Worm (Caenorhabditis elegans) whole organism, young adult: ENCODE results near the gene smg-4.

Experiments
- B0035.1 ChIP-seq: sonication (generic microtip); optimal IDR thresholded peaks from 2 replicates; lab custom pipeline; 2016; ENCODE audit warnings: missing genetic modification characterization, mild to moderate bottlenecking, missing compliant biosample characterization, missing genotype, missing genetic modification reagents
- C06A6.2 ChIP-seq: fragments of 200-800 bp; sonication (Bioruptor generic); conservative IDR thresholded peaks from 2 replicates; pipeline ENCODE4 v1.3.6; 2022; ENCODE audit warnings: missing genetic modification characterization, missing compliant biosample characterization
- C17E4.6 ChIP-seq: fragments of 200-800 bp; sonication (Bioruptor generic); IDR thresholded peaks from 2 replicates; pipeline ENCODE4 v1.3.6; 2022; ENCODE audit warnings: missing genetic modification reagents, missing genetic modification characterization, missing compliant biosample characterization
- D2030.7 ChIP-seq: fragments of 200-800 bp; sonication (Bioruptor generic); IDR thresholded peaks from 2 replicates; pipeline ENCODE4 v1.3.6; 2022; ENCODE audit warnings: missing genetic modification reagents, missing genetic modification characterization, missing compliant biosample characterization
- F37B4.10 ChIP-seq: fragments of 200-800 bp; sonication (Bioruptor generic); IDR thresholded peaks from 2 replicates; pipeline ENCODE4 v1.3.6; 2022; ENCODE audit warnings: missing genetic modification characterization, missing compliant biosample characterization
- F52B5.7 ChIP-seq: sonication (generic microtip); optimal IDR thresholded peaks from 2 replicates; lab custom pipeline; 2016; ENCODE audit warnings: mild to moderate bottlenecking, missing genetic modification characterization, missing compliant biosample characterization
- F55B11.4 ChIP-seq: sonication (generic microtip); optimal IDR thresholded peaks from 2 replicates; lab custom pipeline; 2016; ENCODE audit warnings: missing compliant biosample characterization, missing genetic modification characterization, borderline replicate concordance; ENCODE audit not compliant: insufficient read depth
- F57A8.1 ChIP-seq: fragments of 200-800 bp; sonication (Bioruptor generic); optimal IDR thresholded peaks from 2 replicates; lab custom pipeline; 2018; ENCODE audit warnings: mild to moderate bottlenecking, missing genetic modification characterization, moderate library complexity, missing compliant biosample characterization
- F57C9.4 ChIP-seq: sonication (generic microtip); optimal IDR thresholded peaks from 2 replicates; lab custom pipeline; 2017; ENCODE audit warnings: mild to moderate bottlenecking, missing genetic modification characterization, missing compliant biosample characterization
- T26A5.8 ChIP-seq: sonication (generic microtip); optimal IDR thresholded peaks from 2 replicates; lab custom pipeline; 2016; ENCODE audit warnings: missing genetic modification characterization, missing compliant biosample characterization
- Y53G8AR.9 ChIP-seq: fragments of 200-800 bp; sonication (Bioruptor generic); conservative IDR thresholded peaks from 2 replicates; pipeline ENCODE4 v1.3.6; 2022; ENCODE audit warnings: missing genetic modification reagents, missing genetic modification characterization, missing compliant biosample characterization
- Y56A3A.18 ChIP-seq: fragments of 200-800 bp; sonication (Bioruptor generic); IDR thresholded peaks from 2 replicates; pipeline ENCODE4 v1.3.6; 2022; ENCODE audit warnings: missing genetic modification reagents, missing genetic modification characterization, missing compliant biosample characterization
- athp-1 ChIP-seq: sonication (generic microtip); optimal IDR thresholded peaks from 2 replicates; lab custom pipeline; 2017; ENCODE audit warnings: mild to moderate bottlenecking, missing genetic modification characterization, missing compliant biosample characterization
- attf-3 ChIP-seq: fragments of 200-800 bp; sonication (Bioruptor generic); conservative IDR thresholded peaks from 2 replicates; pipeline ENCODE4 v1.3.6; 2022; ENCODE audit warnings: missing genetic modification reagents, missing genetic modification characterization, missing compliant biosample characterization
- bed-1 ChIP-seq: fragments of 200-800 bp; sonication (Bioruptor generic); IDR thresholded peaks from 2 replicates; pipeline ENCODE4 v1.3.6; 2022; ENCODE audit warnings: missing genetic modification reagents, missing genetic modification characterization, missing compliant biosample characterization
- bed-2 ChIP-seq: fragments of 200-800 bp; sonication (Bioruptor generic); IDR thresholded peaks from 2 replicates; pipeline ENCODE4 v1.3.6; 2022; ENCODE audit warnings: missing genetic modification reagents, missing genetic modification characterization, missing compliant biosample characterization
- cebp-1 ChIP-seq, 2 experiments: fragments of 200-800 bp in 1 of 2; sonication (Bioruptor generic) in 1 of 2; sonication (generic microtip) in 1 of 2; IDR thresholded peaks in 1 of 2; optimal IDR thresholded peaks in 1 of 2; 2 replicates each; pipeline versions ENCODE4 v1.3.6 to Lab custom; 2017 to 2022; ENCODE audit warnings: missing compliant biosample characterization in 2 of 2, missing genetic modification characterization in 2 of 2, mild to moderate bottlenecking in 1 of 2, missing genetic modification reagents in 1 of 2, moderate library complexity in 1 of 2
- cebp-2 ChIP-seq: fragments of 200-800 bp; sonication (Bioruptor generic); IDR thresholded peaks from 2 replicates; pipeline ENCODE4 v1.3.6; 2022; ENCODE audit warnings: missing genetic modification characterization, missing compliant biosample characterization
- ceh-58 ChIP-seq: fragments of 200-800 bp; sonication (Bioruptor generic); IDR thresholded peaks from 2 replicates; pipeline ENCODE4 v1.3.6; 2022; ENCODE audit warnings: missing genetic modification characterization, missing compliant biosample characterization
- ceh-79 ChIP-seq: sonication (generic microtip); optimal IDR thresholded peaks from 2 replicates; lab custom pipeline; 2017; ENCODE audit warnings: mild to moderate bottlenecking, missing genetic modification characterization, missing compliant biosample characterization
- chd-7 ChIP-seq: sonication (generic microtip); optimal IDR thresholded peaks from 2 replicates; lab custom pipeline; 2016; ENCODE audit warnings: mild to moderate bottlenecking, missing genetic modification characterization, moderate library complexity, missing compliant biosample characterization
- die-1 ChIP-seq: sonication (generic microtip); optimal IDR thresholded peaks from 2 replicates; lab custom pipeline; 2016; ENCODE audit warnings: missing genotype, mild to moderate bottlenecking, missing genetic modification characterization, missing compliant biosample characterization
- dpl-1 ChIP-seq: fragments of 150-350 bp; optimal IDR thresholded peaks from 2 replicates; lab custom pipeline; 2014; ENCODE audit warnings: missing biosample characterization, missing genetic modification reagents, missing genetic modification characterization
- hlh-26 ChIP-seq: fragments of 200-800 bp; sonication (Bioruptor generic); conservative IDR thresholded peaks from 2 replicates; pipeline ENCODE4 v1.3.6; 2022; ENCODE audit warnings: missing genetic modification reagents, missing genetic modification characterization, missing compliant biosample characterization
- lag-1 ChIP-seq: fragments of 200-800 bp; sonication (Bioruptor generic); IDR thresholded peaks from 2 replicates; pipeline ENCODE4 v1.3.6; 2022; ENCODE audit warnings: missing genetic modification reagents, missing genetic modification characterization, missing compliant biosample characterization
- lin-26 ChIP-seq: fragments of 200-800 bp; sonication (Bioruptor generic); IDR thresholded peaks from 2 replicates; pipeline ENCODE4 v1.3.6; 2022; ENCODE audit warnings: missing genetic modification reagents, missing genetic modification characterization, missing compliant biosample characterization
- lin-40 ChIP-seq: sonication (generic microtip); optimal IDR thresholded peaks from 2 replicates; lab custom pipeline; 2016; ENCODE audit warnings: missing genetic modification characterization, mild to moderate bottlenecking, missing compliant biosample characterization, missing genotype, missing genetic modification reagents
- lir-1 ChIP-seq: fragments of 200-800 bp; sonication (Bioruptor generic); conservative IDR thresholded peaks from 2 replicates; pipeline ENCODE4 v1.3.6; 2022; ENCODE audit warnings: missing genetic modification reagents, missing genetic modification characterization, missing compliant biosample characterization
- madf-6 ChIP-seq: fragments of 200-800 bp; sonication (Bioruptor generic); IDR thresholded peaks from 2 replicates; pipeline ENCODE4 v1.3.6; 2022; ENCODE audit warnings: missing genetic modification reagents, missing genetic modification characterization, missing compliant biosample characterization
- mcd-1 ChIP-seq: fragments of 200-800 bp; sonication (Bioruptor generic); IDR thresholded peaks from 2 replicates; pipeline ENCODE4 v1.3.6; 2022; ENCODE audit warnings: missing genetic modification reagents, missing genetic modification characterization, missing compliant biosample characterization
- mel-28 ChIP-seq: sonication (generic microtip); optimal IDR thresholded peaks from 2 replicates; lab custom pipeline; 2016; ENCODE audit warnings: borderline replicate concordance, mild to moderate bottlenecking, missing genetic modification characterization, missing compliant biosample characterization
- mxl-1 ChIP-seq: sonication (generic microtip); optimal IDR thresholded peaks from 2 replicates; lab custom pipeline; 2016; ENCODE audit warnings: missing genetic modification characterization, missing compliant biosample characterization
- nhr-27 ChIP-seq: fragments of 200-800 bp; sonication (Bioruptor generic); optimal IDR thresholded peaks from 2 replicates; lab custom pipeline; 2018; ENCODE audit warnings: mild to moderate bottlenecking, missing genetic modification characterization, moderate library complexity, missing compliant biosample characterization
- nhr-90 ChIP-seq: sonication (generic microtip); optimal IDR thresholded peaks from 2 replicates; lab custom pipeline; 2016; ENCODE audit warnings: missing genotype, mild to moderate bottlenecking, missing genetic modification characterization, missing compliant biosample characterization
- pbrm-1 ChIP-seq: fragments of 200-800 bp; sonication (Bioruptor generic); IDR thresholded peaks from 2 replicates; pipeline ENCODE4 v1.3.6; 2022; ENCODE audit warnings: missing genetic modification reagents, missing genetic modification characterization, missing compliant biosample characterization
- sdz-38 ChIP-seq: sonication (generic microtip); optimal IDR thresholded peaks from 2 replicates; lab custom pipeline; 2016; ENCODE audit warnings: missing genotype, missing genetic modification characterization, missing compliant biosample characterization
- sea-2 ChIP-seq: fragments of 200-800 bp; sonication (Bioruptor generic); IDR thresholded peaks from 2 replicates; pipeline ENCODE4 v1.3.6; 2022; ENCODE audit warnings: missing genetic modification characterization, missing compliant biosample characterization
- snpc-3.4 ChIP-seq: sonication (generic microtip); optimal IDR thresholded peaks from 2 replicates; lab custom pipeline; 2017; ENCODE audit warnings: missing genetic modification characterization, mild to moderate bottlenecking, missing compliant biosample characterization, antibody characterized with exemption, moderate library complexity, missing genotype, missing genetic modification reagents
- snpc-4 ChIP-seq, 5 experiments: fragments of 150-350 bp in 1 of 5; sonication (generic microtip) in 4 of 5; optimal IDR thresholded peaks; 2 replicates each; lab custom pipeline; 2014 to 2018; ENCODE audit warnings: missing genetic modification characterization in 5 of 5, missing biosample characterization in 3 of 5, antibody characterized with exemption in 2 of 5, mild to moderate bottlenecking in 2 of 5, missing compliant biosample characterization in 2 of 5, missing genotype in 2 of 5, moderate library complexity in 2 of 5, missing genetic modification reagents in 1 of 5
- unc-130 ChIP-seq: sonication (generic microtip); optimal IDR thresholded peaks from 2 replicates; lab custom pipeline; 2016; ENCODE audit warnings: missing genetic modification reagents, missing genetic modification characterization, missing compliant biosample characterization
- ztf-3 ChIP-seq: fragments of 200-800 bp; sonication (Bioruptor generic); optimal IDR thresholded peaks from 2 replicates; lab custom pipeline; 2018; ENCODE audit warnings: mild to moderate bottlenecking, missing genetic modification characterization, missing compliant biosample characterization
- ztf-6 ChIP-seq: fragments of 200-800 bp; sonication (Bioruptor generic); IDR thresholded peaks from 2 replicates; pipeline ENCODE4 v1.3.6; 2022; ENCODE audit warnings: missing genetic modification reagents, missing genetic modification characterization, missing compliant biosample characterization

The smg-4 gene

ce11 chrV:9730743-9731706, 46.5 kb downstream of the smg-4 start (continued):
- TF ChIP-seq F37B4.10 (GFP tag; lab: Robert Waterston, UW) (no peak), mxl-1 (tag; lab: Kevin White, UChicago) (peak; percentile 36), ztf-6 (GFP tag; lab: Robert Waterston, UW) (0 out of 2 replicates have a peak, but pooled peaks have one; percentile 62), ztf-3 (GFP tag; lab: Kevin White, UChicago) (peak; percentile 65), lir-1 (GFP tag; lab: Robert Waterston, UW) (peak; percentile 70), sea-2 (GFP tag; lab: Robert Waterston, UW) (peak; percentile 74; the same call in 1 of the 2 replicates), snpc-3.4 (no peak), C17E4.6 (GFP tag; lab: Robert Waterston, UW) (peak; percentile 50; the same call in 1 of the 2 replicates), pbrm-1 (GFP tag; lab: Robert Waterston, UW) (peak; percentile 58), B0035.1 (tag; lab: Kevin White, UChicago) (peak; percentile 78), D2030.7 (GFP tag; lab: Robert Waterston, UW) (no peak)

DNA sequence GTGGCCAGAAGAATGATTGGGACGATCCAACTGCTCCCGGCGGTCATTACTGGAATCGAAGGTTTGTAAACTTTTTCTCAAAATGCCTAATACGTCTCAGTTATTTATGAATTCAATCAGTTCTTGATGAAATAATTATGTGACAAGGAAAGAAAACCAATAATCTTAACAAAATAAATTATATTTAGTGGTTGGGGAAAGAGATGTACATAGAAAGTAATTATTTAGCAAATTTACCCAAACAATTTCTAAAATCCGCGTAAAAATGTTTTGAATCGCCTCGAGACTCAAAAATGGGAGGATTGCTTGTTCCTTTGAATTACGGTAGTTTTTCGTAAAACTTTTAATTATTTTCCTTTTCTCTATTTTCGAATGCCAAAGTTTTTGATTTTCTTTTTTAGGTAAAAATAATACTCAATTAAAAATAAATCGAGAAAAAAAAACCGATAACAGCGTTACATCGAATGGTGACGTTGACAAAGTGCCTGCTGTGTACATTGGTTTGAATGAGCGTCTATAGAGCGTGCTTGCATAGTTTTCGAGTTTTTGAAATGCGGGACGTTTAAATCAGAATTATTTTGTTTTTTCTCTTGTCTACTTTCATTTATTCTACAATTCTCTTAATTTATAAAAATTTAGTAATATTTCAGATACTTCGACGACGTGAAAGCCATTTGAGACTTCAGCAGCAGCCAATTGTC, 47.9 kb downstream of the smg-4 start, which contains the start of the genes aagr-3 and drap-1:
aagr-3 (minus strand) TSS at position 51 of the 701 bp plus-strand sequence.
drap-1 (plus strand) TSS at position 645 of the 701 bp plus-strand sequence.
- no peak for TF ChIP-seq chd-7 (tag; lab: Kevin White, UChicago)
- TF ChIP-seq ceh-58, result no peak
- no peak for TF ChIP-seq ceh-79 (tag; lab: Kevin White, UChicago)
- no peak for TF ChIP-seq sea-2 (GFP tag; lab: Robert Waterston, UW)
- no peak for TF ChIP-seq pbrm-1 (GFP tag; lab: Robert Waterston, UW)
- peak; percentile 62 for TF ChIP-seq mcd-1 (GFP tag; lab: Robert Waterston, UW)
- TF ChIP-seq bed-2, result no peak
- TF ChIP-seq ztf-3 (GFP tag; lab: Kevin White, UChicago), result no peak
- TF ChIP-seq hlh-26, result no peak
- peak; percentile 11 for TF ChIP-seq lin-40
- no peak for TF ChIP-seq mel-28 (tag; lab: Kevin White, UChicago)
- no peak for TF ChIP-seq nhr-90 (tag; lab: Kevin White, UChicago)
- TF ChIP-seq F57C9.4, result no peak
- TF ChIP-seq lag-1 (GFP tag; lab: Robert Waterston, UW), result no peak
- no peak for TF ChIP-seq madf-6
- no peak for TF ChIP-seq sdz-38 (tag; lab: Kevin White, UChicago)
- no peak for TF ChIP-seq cebp-2 (GFP tag; lab: Robert Waterston, UW)
- no peak for TF ChIP-seq lin-26 (GFP tag; lab: Robert Waterston, UW)
- no peak for TF ChIP-seq F55B11.4 (tag; lab: Kevin White, UChicago)
- no peak for TF ChIP-seq F57A8.1 (GFP tag; lab: Kevin White, UChicago)
- TF ChIP-seq die-1, result no peak
- TF ChIP-seq T26A5.8 (tag; lab: Kevin White, UChicago), result no peak
- TF ChIP-seq C06A6.2 (GFP tag; lab: Robert Waterston, UW), result no peak
- TF ChIP-seq F52B5.7 (tag; lab: Kevin White, UChicago), result no peak
- no peak for TF ChIP-seq cebp-1 (GFP tag; IDR thresholded peaks at IDR 0.05; lab: Robert Waterston, UW)
- peak; percentile 40 for TF ChIP-seq cebp-1 (tag; optimal IDR thresholded peaks at IDR 0.05; lab: Kevin White, UChicago)
- TF ChIP-seq unc-130 (GFP tag; lab: Kevin White, UChicago), result no peak
- no peak for TF ChIP-seq attf-3 (GFP tag; lab: Robert Waterston, UW)
- peak; percentile 10 for TF ChIP-seq dpl-1 (GFP tag; lab: Kevin White, UChicago)
- TF ChIP-seq nhr-27 (tag; lab: Kevin White, UChicago), result no peak
- TF ChIP-seq bed-1 (GFP tag; lab: Robert Waterston, UW), result no peak
- no peak for TF ChIP-seq Y56A3A.18
- TF ChIP-seq athp-1 (tag; lab: Kevin White, UChicago), result no peak
- no peak for TF ChIP-seq snpc-4 (GFP tag; optimal IDR thresholded peaks at IDR 0.05; lab: Kevin White, UChicago)
- TF ChIP-seq snpc-4 (tag; optimal IDR thresholded peaks at IDR 0.05; lab: Kevin White, UChicago), result peak in 1 of 4 experiments; percentile 8
- no peak for TF ChIP-seq Y53G8AR.9
